Worm (Caenorhabditis elegans): ENCODE results near the gene math-14.
"Not testable (repeated sequence)": the region's sequence is repeated elsewhere in the genome, so short reads cannot be mapped to it uniquely, and the experiment has no call there.

Gene math-14

DNA sequence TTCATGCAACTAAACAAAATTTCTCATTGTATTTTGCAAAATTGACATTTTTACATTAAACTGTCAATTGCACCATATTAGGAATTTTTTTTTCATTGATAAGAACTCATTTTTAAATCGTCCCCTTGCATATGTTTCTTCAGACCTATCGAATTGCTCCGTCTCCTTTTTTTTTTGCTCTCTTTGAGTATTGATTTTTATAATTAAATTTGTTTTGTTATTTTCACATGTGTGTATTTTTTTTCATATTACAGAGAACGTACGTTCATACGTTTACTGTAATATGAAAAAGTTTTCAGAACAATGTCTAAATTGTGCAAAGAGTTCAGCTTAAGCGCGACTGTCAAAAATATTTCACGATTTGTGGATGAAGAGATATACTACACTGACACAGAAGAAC is at the start of gene math-14:
Gene math-14 (plus strand): TSS at position 301 of the 400 bp plus-strand sequence.
- TF ChIP-seq him-1 (tag; optimal IDR thresholded peaks at IDR 0.05) (no peak), dao-5 (tag; optimal IDR thresholded peaks at IDR 0.05) (no peak), W03F9.2 (tag; optimal IDR thresholded peaks at IDR 0.05) (no peak)

DNA sequence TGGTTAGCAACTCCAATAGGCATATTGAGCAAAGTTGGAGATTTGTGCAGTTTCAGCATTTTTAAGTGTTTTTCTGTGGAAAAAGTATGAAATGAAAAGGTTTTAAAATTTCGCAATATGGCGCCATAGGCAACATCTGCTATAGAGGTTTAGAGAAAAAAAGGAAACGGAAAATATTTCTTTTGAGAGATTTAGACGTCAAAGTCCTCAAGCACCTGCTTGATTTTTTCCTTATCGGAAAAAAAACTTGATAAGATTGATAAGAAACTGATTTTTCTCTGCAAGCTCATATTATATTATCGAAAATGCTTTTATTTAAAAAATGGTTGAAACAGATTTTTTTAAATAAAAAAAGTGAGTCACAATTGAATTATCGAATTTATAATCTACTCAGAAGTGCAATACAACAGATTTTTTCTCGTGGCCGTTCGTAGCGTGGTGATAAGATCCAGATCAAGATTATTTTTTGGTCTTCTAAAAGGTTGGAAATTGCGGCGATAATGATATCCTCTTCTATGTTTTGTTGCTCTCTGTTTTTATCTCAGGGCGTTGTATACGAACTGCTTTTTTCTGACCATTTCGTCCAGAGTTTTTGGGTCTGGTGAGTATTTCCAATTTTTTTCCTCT is 49.2 kb upstream of the math-14 start, which contains the start of gene fbxc-19:
Gene fbxc-19 (plus strand): TSS at position 536 of the 627 bp plus-strand sequence.
- TF ChIP-seq W03F9.2 (tag; optimal IDR thresholded peaks at IDR 0.05), result peak; percentile 44
- no peak for TF ChIP-seq dao-5 (tag; optimal IDR thresholded peaks at IDR 0.05)

DNA sequence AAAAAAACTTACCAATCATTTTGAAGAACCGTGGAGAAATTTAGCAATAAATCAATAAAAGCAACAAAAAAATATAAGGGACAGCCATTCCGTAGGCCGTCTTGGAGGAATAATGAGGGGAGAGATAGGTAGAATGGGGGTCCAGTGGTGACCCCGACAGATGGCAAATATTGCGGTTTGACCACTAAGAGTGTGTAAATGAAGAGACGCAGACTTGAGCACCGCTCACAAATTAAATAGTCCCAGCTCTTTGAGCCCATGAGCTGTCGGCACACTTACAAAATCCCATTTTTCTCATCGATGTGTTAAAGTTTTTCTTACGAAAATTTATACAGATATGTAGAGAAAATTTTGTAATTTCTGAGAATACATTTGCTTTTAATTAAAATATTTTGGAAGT is 48.4 kb upstream of the math-14 start, which contains the start of gene fbxa-3:
Gene fbxa-3 (minus strand): TSS at position 101 of the 400 bp plus-strand sequence.
- TF ChIP-seq W03F9.2 (tag; optimal IDR thresholded peaks at IDR 0.05), result no peak

DNA sequence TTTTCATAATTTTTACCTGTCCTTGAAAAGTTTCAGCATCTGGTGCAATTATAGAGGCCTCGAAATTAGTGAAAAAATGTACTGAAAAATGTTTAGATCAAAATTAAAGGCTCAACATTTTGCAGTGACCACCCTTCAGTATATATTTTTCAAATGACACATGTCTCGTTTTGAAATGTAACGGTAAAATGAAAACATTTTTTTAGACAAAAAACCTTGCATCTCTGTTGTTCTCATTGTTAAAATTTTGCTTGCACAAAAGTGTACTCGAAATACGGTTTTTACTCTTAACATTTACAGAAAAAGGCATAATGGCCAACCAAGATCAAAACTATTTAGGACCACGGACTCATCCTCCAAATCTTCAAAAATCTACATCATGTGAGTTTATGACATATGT is 44.9 kb upstream of the math-14 start, which contains the start of gene math-41:
Gene math-41 (plus strand): TSS at position 301 of the 400 bp plus-strand sequence.
- TF ChIP-seq him-1, dao-5, W03F9.2 (tag; optimal IDR thresholded peaks at IDR 0.05): not testable (repeated sequence)

DNA sequence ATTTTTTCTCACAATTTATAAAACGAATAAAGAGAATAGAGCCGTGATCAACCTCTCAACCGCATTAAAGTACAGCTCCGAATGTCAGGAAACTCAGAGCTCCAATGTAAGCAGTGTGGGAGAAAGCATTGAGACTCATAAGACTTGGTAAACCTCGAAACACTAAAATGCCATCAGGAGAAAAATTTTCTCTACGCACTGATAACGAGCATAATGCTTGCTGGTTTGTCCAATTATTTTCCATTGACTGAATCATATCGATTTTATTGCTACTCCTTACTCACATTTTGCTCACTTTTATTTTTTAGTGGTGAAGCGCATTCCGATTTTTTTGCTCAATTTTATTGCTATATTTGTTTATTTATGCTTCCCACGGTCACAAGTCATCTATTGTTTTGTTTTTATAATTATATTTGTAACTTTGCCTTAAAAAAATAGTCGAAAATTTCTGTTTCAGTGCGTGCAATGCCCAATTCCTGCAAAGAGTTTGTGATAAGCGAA is 39.0 kb upstream of the math-14 start, which contains the start of gene math-40:
Gene math-40 (plus strand): TSS at position 451 of the 501 bp plus-strand sequence.
- TF ChIP-seq him-1 (tag; optimal IDR thresholded peaks at IDR 0.05), result no peak
- no peak for TF ChIP-seq W03F9.2 (tag; optimal IDR thresholded peaks at IDR 0.05)
- TF ChIP-seq dao-5 (tag; optimal IDR thresholded peaks at IDR 0.05), result no peak

DNA sequence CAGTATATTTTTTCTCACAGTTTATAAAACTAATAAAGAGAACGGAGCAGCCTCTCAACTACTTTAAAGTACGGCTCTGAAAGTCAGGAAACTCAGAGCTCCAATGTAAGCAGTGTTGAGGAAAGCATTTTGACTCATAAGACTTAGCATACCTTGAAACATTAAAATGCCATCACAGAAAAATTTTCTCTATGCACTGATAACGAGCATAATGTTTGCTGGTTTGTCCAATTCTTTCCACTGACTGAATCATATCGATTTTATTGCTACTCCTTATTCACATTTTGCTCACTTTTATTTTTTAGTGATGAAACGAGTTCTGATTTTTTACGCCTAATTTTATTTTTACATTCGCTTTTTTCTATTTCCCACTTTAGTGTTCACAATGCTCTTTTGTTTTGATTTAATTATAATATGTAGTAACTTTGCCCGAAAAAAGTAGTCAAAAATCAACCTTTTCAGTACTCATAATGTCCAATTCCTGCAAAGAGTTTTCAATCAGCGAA is 37.3 kb upstream of the math-14 start, which contains the start of gene math-39:
Gene math-39 (plus strand): TSS at position 456 of the 506 bp plus-strand sequence.
- TF ChIP-seq W03F9.2 (tag; optimal IDR thresholded peaks at IDR 0.05), result no peak
- no peak for TF ChIP-seq dao-5 (tag; optimal IDR thresholded peaks at IDR 0.05)
- TF ChIP-seq him-1 (tag; optimal IDR thresholded peaks at IDR 0.05), result no peak

DNA sequence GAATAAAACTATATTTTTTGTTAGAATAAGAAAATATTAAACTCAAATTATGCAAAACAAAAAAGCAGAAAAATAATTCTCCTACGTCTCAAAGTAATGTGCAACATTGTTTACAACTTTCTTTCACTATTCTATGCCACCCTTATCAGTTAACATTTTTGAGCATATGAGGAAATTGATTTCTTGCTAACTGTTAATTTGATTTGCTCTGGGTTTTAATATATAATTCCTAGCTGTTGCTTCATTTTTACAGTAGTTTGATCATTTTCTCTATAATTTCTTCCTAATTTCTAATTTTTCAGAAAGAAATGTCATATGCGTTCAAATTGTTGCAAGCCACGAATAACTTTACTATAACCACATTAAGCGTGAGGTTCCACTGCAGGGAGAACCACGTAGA is 33.0 kb upstream of the math-14 start, which contains the start of gene T08E11.1:
Gene T08E11.1 (plus strand): TSS at position 301 of the 400 bp plus-strand sequence.
- TF ChIP-seq W03F9.2 (tag; optimal IDR thresholded peaks at IDR 0.05) (no peak), dao-5 (tag; optimal IDR thresholded peaks at IDR 0.05) (no peak)

DNA sequence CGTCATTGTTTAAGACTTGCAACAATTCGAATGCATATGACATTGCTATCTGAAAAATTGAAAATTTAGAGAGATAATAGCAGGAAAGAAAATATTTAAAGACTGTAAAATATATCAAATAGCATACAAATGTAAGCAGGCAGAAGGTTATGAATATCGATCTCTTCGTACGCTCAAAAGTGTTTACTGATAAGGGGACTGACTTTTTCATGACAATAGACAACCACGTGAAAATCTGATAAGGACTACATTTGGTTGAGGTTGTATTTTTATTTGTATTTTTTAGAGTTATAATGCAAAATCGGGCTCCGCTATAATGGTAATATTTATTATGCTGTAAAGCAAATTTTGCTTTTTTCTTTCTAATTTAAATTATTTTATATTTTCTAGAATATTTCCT is 26.3 kb upstream of the math-14 start, which contains the start of the genes C52E2.5 and C52E2.4:
Gene C52E2.5 (minus strand): TSS at position 43 of the 400 bp plus-strand sequence.
Gene C52E2.4 (plus strand): TSS at position 252 of the 400 bp plus-strand sequence.
- TF ChIP-seq W03F9.2 (tag; optimal IDR thresholded peaks at IDR 0.05) (no peak), him-1 (tag; optimal IDR thresholded peaks at IDR 0.05) (no peak), dao-5 (tag; optimal IDR thresholded peaks at IDR 0.05) (no peak)

DNA sequence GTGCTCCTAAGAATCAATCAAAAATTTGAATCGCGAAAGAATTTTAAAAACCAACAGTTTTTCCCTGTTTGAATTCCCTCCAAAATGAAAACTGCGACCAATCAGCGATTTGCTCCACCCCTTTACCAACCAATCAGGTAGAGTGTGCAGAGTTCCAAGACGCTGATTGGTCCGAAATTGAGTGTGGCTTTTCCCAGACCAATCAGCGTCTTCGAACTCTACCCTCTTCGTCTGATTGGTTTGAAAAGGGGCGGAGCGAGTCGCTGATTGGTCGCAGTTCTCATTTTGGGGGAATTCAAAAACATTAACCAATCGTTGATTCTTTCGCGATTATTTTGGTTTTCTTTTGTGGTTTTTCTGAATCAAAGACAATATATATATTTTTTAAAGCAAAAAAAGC is 24.7 kb upstream of the math-14 start:
- TF ChIP-seq him-1 (tag; optimal IDR thresholded peaks at IDR 0.05) (no peak), dao-5 (tag; optimal IDR thresholded peaks at IDR 0.05) (no peak), W03F9.2 (tag; optimal IDR thresholded peaks at IDR 0.05) (no peak)

DNA sequence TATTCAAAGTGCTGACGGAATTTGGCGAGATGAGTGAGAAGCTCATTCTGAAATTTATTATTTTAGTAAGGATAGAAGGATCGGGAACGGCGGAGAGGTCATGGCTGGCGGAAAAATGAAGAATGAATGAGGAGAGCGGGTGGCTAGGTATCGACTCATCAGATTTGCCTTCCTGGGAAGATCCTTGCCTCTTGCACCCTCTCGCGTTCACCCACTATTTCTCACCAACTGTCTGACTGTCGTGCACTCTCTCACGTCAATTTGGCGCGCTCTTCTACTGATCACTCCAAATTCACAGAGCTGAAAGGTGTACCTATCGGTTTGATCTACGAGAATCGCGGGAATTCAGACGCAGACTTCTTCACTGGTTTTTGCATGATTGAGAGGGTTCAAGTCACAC is 21.1 kb upstream of the math-14 start, which contains the start of gene fbxb-97:
Gene fbxb-97 (minus strand): TSS at position 53 of the 400 bp plus-strand sequence.
- TF ChIP-seq him-1 (tag; optimal IDR thresholded peaks at IDR 0.05) (no peak), dao-5 (tag; optimal IDR thresholded peaks at IDR 0.05) (no peak), W03F9.2 (tag; optimal IDR thresholded peaks at IDR 0.05) (no peak)

DNA sequence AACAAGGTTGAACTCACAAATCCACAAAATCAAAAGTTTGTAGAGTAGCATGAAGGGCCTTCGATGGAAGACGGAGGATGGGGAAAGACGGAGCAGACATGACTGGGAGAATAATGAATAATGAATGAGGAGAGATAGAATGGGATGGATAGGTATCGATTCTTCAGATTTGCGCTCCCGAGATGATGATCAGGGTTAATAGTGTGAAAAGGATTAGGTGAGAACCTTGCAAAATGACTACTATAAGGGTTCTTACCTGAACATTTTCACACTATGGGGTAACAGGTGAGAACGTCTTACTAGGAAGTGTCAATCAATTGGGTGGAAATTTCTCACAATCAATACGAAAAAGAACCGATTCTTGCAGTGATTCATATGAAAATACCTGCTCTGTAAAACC is 18.9 kb upstream of the math-14 start, which contains the start of gene fbxb-96:
Gene fbxb-96 (minus strand): TSS at position 101 of the 400 bp plus-strand sequence.
- TF ChIP-seq W03F9.2 (tag; optimal IDR thresholded peaks at IDR 0.05) (no peak), him-1 (tag; optimal IDR thresholded peaks at IDR 0.05) (no peak), dao-5 (tag; optimal IDR thresholded peaks at IDR 0.05) (no peak)

DNA sequence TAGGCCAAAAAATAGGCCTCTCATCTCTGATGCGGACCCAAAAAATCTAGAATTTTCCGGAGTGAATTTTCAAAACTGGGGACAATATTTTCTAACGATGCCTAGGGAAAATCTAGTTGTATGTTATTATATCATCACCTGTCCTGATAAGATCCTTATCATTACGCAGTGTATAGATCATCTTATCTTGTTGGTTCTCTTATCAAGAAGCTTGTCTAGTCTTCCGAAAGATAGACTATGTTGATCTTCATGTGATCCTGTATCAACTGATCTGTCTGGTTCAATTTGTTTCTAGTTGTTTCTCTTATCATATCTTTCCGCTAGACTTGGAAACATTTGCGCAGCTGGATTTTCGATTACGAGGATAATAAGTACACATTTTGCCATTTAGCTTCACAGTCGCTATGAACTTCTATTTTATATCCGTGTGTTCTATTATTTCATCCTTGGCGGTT is 18.4 kb upstream of the math-14 start, which contains the start of gene C52E2.3:
Gene C52E2.3 (plus strand): TSS at position 405 of the 455 bp plus-strand sequence.
- TF ChIP-seq him-1 (tag; optimal IDR thresholded peaks at IDR 0.05) (no peak), dao-5 (tag; optimal IDR thresholded peaks at IDR 0.05) (no peak), W03F9.2 (tag; optimal IDR thresholded peaks at IDR 0.05) (no peak)

DNA sequence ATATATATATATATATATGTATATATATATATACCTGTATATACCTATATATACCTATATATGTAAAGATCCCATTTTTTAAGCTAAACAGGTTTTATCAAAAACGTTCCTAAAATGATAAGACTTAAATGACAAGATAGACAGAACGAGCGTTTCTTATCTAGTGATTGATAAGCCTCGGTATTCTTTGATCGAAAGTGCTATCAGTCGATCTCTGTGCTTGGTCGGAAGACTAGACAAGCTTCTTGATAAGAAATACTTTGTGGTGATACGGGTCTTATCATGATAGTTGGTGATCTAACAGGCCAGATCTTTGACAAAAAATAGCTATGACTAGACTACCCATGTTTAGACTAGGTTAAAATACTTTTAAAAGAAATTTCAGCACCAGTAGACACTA is 17.5 kb upstream of the math-14 start:
- TF ChIP-seq dao-5 (tag; optimal IDR thresholded peaks at IDR 0.05), result no peak

DNA sequence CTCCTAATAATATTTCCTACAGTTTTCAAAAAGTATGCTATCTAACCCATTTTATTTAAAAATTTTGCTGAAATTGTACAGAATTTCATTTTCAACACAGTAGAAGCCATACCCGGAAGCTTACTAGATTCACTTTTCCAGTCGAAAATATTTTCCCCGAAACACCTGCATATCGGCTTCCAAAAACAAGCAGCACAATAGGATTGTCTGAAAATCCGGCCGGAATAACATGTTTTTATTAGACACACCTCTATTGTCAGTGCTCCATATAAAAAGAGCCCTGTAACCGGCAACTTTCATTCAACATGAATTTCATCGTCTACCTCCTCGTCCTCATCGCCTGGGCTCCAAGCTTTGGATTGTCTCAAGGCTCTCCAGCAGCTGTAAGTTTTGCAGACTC is 16.7 kb upstream of the math-14 start, which contains the start of gene C52E2.2:
Gene C52E2.2 (plus strand): TSS at position 301 of the 400 bp plus-strand sequence.
- no peak for TF ChIP-seq dao-5 (tag; optimal IDR thresholded peaks at IDR 0.05)
- TF ChIP-seq W03F9.2 (tag; optimal IDR thresholded peaks at IDR 0.05), result no peak
- TF ChIP-seq him-1 (tag; optimal IDR thresholded peaks at IDR 0.05), result no peak

All from whole organism, L4/young adult.